Worm (Caenorhabditis elegans) whole organism, late embryonic: Measurements from ENCODE around the gene npr-36.

ENCODE experiments used
- C08G9.2 ChIP-seq: sonication (generic microtip); optimal IDR thresholded peaks from 2 replicates; lab custom pipeline; 2016; ENCODE audit warnings: mild to moderate bottlenecking, missing genetic modification characterization, moderate library complexity, missing compliant biosample characterization
- C38D4.7 ChIP-seq: fragments of 200-800 bp; sonication (Bioruptor generic); optimal IDR thresholded peaks from 2 replicates; lab custom pipeline; 2018; ENCODE audit warnings: mild to moderate bottlenecking, missing genetic modification characterization, moderate library complexity, missing compliant biosample characterization
- F13H6.1 ChIP-seq: sonication (generic microtip); optimal IDR thresholded peaks from 2 replicates; lab custom pipeline; 2016; ENCODE audit warnings: missing genetic modification characterization, missing compliant biosample characterization
- K09A11.1 ChIP-seq: sonication (generic microtip); optimal IDR thresholded peaks from 2 replicates; lab custom pipeline; 2017; ENCODE audit warnings: antibody characterized with exemption, mild to moderate bottlenecking, missing genetic modification characterization, missing compliant biosample characterization; ENCODE audit not compliant: insufficient read depth
- T23F11.4 ChIP-seq: fragments of 200-800 bp; sonication (Bioruptor generic); optimal IDR thresholded peaks from 2 replicates; lab custom pipeline; 2018; ENCODE audit warnings: mild to moderate bottlenecking, missing genetic modification characterization, missing compliant biosample characterization
- ahr-1 ChIP-seq: sonication (generic microtip); optimal IDR thresholded peaks from 2 replicates; lab custom pipeline; 2016; ENCODE audit warnings: missing genetic modification characterization, missing compliant biosample characterization
- ceh-19 ChIP-seq: fragments of 200-800 bp; sonication (Bioruptor generic); optimal IDR thresholded peaks from 2 replicates; lab custom pipeline; 2018; ENCODE audit warnings: mild to moderate bottlenecking, missing genetic modification characterization, missing compliant biosample characterization
- ceh-2 ChIP-seq: sonication (generic microtip); optimal IDR thresholded peaks from 2 replicates; lab custom pipeline; 2016; ENCODE audit warnings: missing genotype, missing genetic modification characterization, missing compliant biosample characterization
- ceh-22 ChIP-seq: sonication (generic microtip); optimal IDR thresholded peaks from 2 replicates; lab custom pipeline; 2017; ENCODE audit warnings: missing biosample characterization, missing genetic modification characterization
- ceh-24 ChIP-seq: sonication (generic microtip); optimal IDR thresholded peaks from 2 replicates; lab custom pipeline; 2016; ENCODE audit warnings: mild to moderate bottlenecking, missing genetic modification characterization, missing compliant biosample characterization
- ceh-30 ChIP-seq: fragments of 150-350 bp; optimal IDR thresholded peaks from 2 replicates; lab custom pipeline; 2014; ENCODE audit warnings: missing biosample characterization, missing genetic modification characterization
- ceh-34 ChIP-seq: sonication (generic microtip); optimal IDR thresholded peaks from 2 replicates; lab custom pipeline; 2016; ENCODE audit warnings: mild to moderate bottlenecking, missing genetic modification characterization, missing compliant biosample characterization
- ceh-45 ChIP-seq: fragments of 200-800 bp; sonication (Bioruptor generic); IDR thresholded peaks from 2 replicates; pipeline ENCODE4 v1.3.6; 2022; ENCODE audit warnings: missing genetic modification reagents, missing genetic modification characterization, missing compliant biosample characterization
- ceh-9 ChIP-seq: sonication (generic microtip); optimal IDR thresholded peaks from 2 replicates; lab custom pipeline; 2016; ENCODE audit warnings: mild to moderate bottlenecking, missing genetic modification characterization, inconsistent platforms, missing compliant biosample characterization
- dmd-4 ChIP-seq: sonication (generic microtip); optimal IDR thresholded peaks from 2 replicates; lab custom pipeline; 2016; ENCODE audit warnings: borderline replicate concordance, missing genetic modification characterization, missing compliant biosample characterization
- dve-1 ChIP-seq: sonication (generic microtip); optimal IDR thresholded peaks from 2 replicates; lab custom pipeline; 2017; ENCODE audit warnings: antibody characterized with exemption, mild to moderate bottlenecking, missing genetic modification characterization, missing compliant biosample characterization
- elt-2 ChIP-seq: sonication (generic microtip); optimal IDR thresholded peaks from 2 replicates; lab custom pipeline; 2016; ENCODE audit warnings: missing genetic modification reagents, missing genetic modification characterization, missing compliant biosample characterization
- elt-4 ChIP-seq: sonication (generic microtip); optimal IDR thresholded peaks from 2 replicates; lab custom pipeline; 2016; ENCODE audit warnings: missing genetic modification characterization, missing compliant biosample characterization
- ets-4 ChIP-seq: sonication (generic microtip); optimal IDR thresholded peaks from 2 replicates; lab custom pipeline; 2016; ENCODE audit warnings: missing genetic modification characterization, missing compliant biosample characterization
- fkh-10 ChIP-seq: fragments of 150-350 bp; optimal IDR thresholded peaks from 2 replicates; lab custom pipeline; 2014; ENCODE audit warnings: missing biosample characterization, missing genetic modification reagents, missing genetic modification characterization
- fkh-6 ChIP-seq: sonication (generic microtip); optimal IDR thresholded peaks from 2 replicates; lab custom pipeline; 2016; ENCODE audit warnings: missing genetic modification characterization, missing compliant biosample characterization
- hlh-13 ChIP-seq: fragments of 200-800 bp; sonication (Bioruptor generic); optimal IDR thresholded peaks from 2 replicates; lab custom pipeline; 2018; ENCODE audit warnings: mild to moderate bottlenecking, missing genetic modification characterization, missing compliant biosample characterization
- hlh-15 ChIP-seq: sonication (generic microtip); optimal IDR thresholded peaks from 2 replicates; lab custom pipeline; 2016; ENCODE audit warnings: missing genetic modification characterization, missing compliant biosample characterization
- hlh-8 ChIP-seq: sonication (generic microtip); optimal IDR thresholded peaks from 2 replicates; lab custom pipeline; 2016; ENCODE audit warnings: missing genotype, missing genetic modification characterization, missing compliant biosample characterization
- lim-6 ChIP-seq: sonication (generic microtip); optimal IDR thresholded peaks from 2 replicates; lab custom pipeline; 2016; ENCODE audit warnings: missing genetic modification characterization, missing compliant biosample characterization
- madf-2 ChIP-seq: sonication (generic microtip); optimal IDR thresholded peaks from 2 replicates; lab custom pipeline; 2017; ENCODE audit warnings: missing genetic modification characterization, missing compliant biosample characterization
- mec-3 ChIP-seq: sonication (generic microtip); optimal IDR thresholded peaks from 2 replicates; lab custom pipeline; 2016; ENCODE audit warnings: borderline replicate concordance, missing genetic modification characterization, missing compliant biosample characterization
- nhr-232 ChIP-seq: sonication (generic microtip); optimal IDR thresholded peaks from 2 replicates; lab custom pipeline; 2016; ENCODE audit warnings: missing genetic modification characterization, missing compliant biosample characterization
- npax-4 ChIP-seq: sonication (generic microtip); optimal IDR thresholded peaks from 2 replicates; lab custom pipeline; 2016; ENCODE audit warnings: missing genetic modification characterization, missing compliant biosample characterization
- odd-2 ChIP-seq: sonication (generic microtip); optimal IDR thresholded peaks from 2 replicates; lab custom pipeline; 2017; ENCODE audit warnings: antibody characterized with exemption, mild to moderate bottlenecking, missing genetic modification characterization, missing compliant biosample characterization
- pag-3 ChIP-seq: sonication (generic microtip); optimal IDR thresholded peaks from 2 replicates; lab custom pipeline; 2016; ENCODE audit warnings: missing compliant biosample characterization, missing genetic modification characterization, borderline replicate concordance
- pax-1 ChIP-seq: fragments of 150-350 bp; optimal IDR thresholded peaks from 2 replicates; lab custom pipeline; 2014; ENCODE audit warnings: missing biosample characterization, missing genetic modification characterization
- pqm-1 ChIP-seq: sonication (generic microtip); optimal IDR thresholded peaks from 2 replicates; lab custom pipeline; 2016; ENCODE audit warnings: missing genetic modification characterization, missing compliant biosample characterization
- pros-1 ChIP-seq: fragments of 150-350 bp; optimal IDR thresholded peaks from 2 replicates; lab custom pipeline; 2014; ENCODE audit warnings: missing biosample characterization, missing genetic modification reagents, missing genetic modification characterization
- ref-2 ChIP-seq: sonication (generic microtip); optimal IDR thresholded peaks from 2 replicates; lab custom pipeline; 2016; ENCODE audit warnings: missing genetic modification characterization, missing compliant biosample characterization
- rnt-1 ChIP-seq: sonication (generic microtip); optimal IDR thresholded peaks from 2 replicates; lab custom pipeline; 2016; ENCODE audit warnings: missing genetic modification characterization, missing compliant biosample characterization
- sdc-2 ChIP-seq: sonication (generic microtip); optimal IDR thresholded peaks from 2 replicates; lab custom pipeline; 2016; ENCODE audit warnings: missing genotype, missing genetic modification characterization, missing compliant biosample characterization
- sox-2 ChIP-seq: fragments of 200-800 bp; sonication (Bioruptor generic); IDR thresholded peaks from 2 replicates; pipeline ENCODE4 v1.3.6; 2022; ENCODE audit warnings: missing genetic modification reagents, missing genetic modification characterization, missing compliant biosample characterization
- sox-4 ChIP-seq: sonication (generic microtip); optimal IDR thresholded peaks from 2 replicates; lab custom pipeline; 2017; ENCODE audit warnings: mild to moderate bottlenecking, missing genetic modification characterization, inconsistent platforms, missing compliant biosample characterization
- syd-9 ChIP-seq: sonication (generic microtip); optimal IDR thresholded peaks from 2 replicates; lab custom pipeline; 2016; ENCODE audit warnings: mild to moderate bottlenecking, missing genetic modification characterization, moderate library complexity, missing compliant biosample characterization
- tbx-2 ChIP-seq: sonication (generic microtip); optimal IDR thresholded peaks from 2 replicates; lab custom pipeline; 2016; ENCODE audit warnings: missing genetic modification characterization, missing compliant biosample characterization
- unc-3 ChIP-seq, 2 experiments: fragments of 200-800 bp in 1 of 2; sonication (Bioruptor generic) in 1 of 2; sonication (generic microtip) in 1 of 2; conservative IDR thresholded peaks in 1 of 2; optimal IDR thresholded peaks in 1 of 2; 2 replicates each; pipeline versions ENCODE4 v1.3.6 to Lab custom; 2016 to 2022; ENCODE audit warnings: missing compliant biosample characterization in 2 of 2, missing genetic modification characterization in 2 of 2, missing genetic modification reagents in 1 of 2
- unc-55 ChIP-seq: sonication (generic microtip); optimal IDR thresholded peaks from 2 replicates; lab custom pipeline; 2017; ENCODE audit warnings: missing biosample characterization, missing genetic modification reagents, missing genetic modification characterization
- zip-5 ChIP-seq: sonication (generic microtip); optimal IDR thresholded peaks from 2 replicates; lab custom pipeline; 2016; ENCODE audit warnings: missing genetic modification characterization, missing compliant biosample characterization
- ztf-16 ChIP-seq: sonication (generic microtip); optimal IDR thresholded peaks from 2 replicates; lab custom pipeline; 2017; ENCODE audit warnings: missing genetic modification characterization, missing compliant biosample characterization

The npr-36 gene

DNA sequence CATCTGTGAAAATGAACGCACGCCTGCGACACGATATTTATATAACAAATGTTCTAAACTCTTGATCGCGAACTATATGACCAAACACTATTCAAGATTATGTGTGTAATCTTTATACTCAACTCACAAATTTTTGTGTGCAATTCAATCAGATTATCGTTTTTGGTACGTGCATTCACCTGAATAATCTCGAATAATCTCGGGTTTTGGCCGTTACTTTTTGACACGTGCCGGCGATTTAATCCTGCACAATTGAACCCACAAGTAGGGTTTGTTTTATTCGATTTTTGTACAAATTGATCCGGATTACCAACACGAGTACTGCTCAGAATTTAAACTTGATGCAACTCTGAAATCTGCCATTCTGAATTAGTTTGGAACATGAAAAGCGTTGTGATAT, 36.9 kb downstream of the npr-36 start, which contains the start of the genes vap-1 and F11C7.2:
TSS of gene vap-1 (minus strand) at position 101 of the 400 bp plus-strand sequence.
TSS of gene F11C7.2 (plus strand) at position 359 of the 400 bp plus-strand sequence.
- TF ChIP-seq ceh-45 (GFP tag; lab: Robert Waterston, UW) (no peak), K09A11.1 (tag; lab: Kevin White, UChicago) (no peak), mec-3 (tag; lab: Kevin White, UChicago) (no peak), ceh-30 (no peak), ahr-1 (tag; lab: Kevin White, UChicago) (no peak), rnt-1 (tag; lab: Kevin White, UChicago) (no peak), C08G9.2 (tag; lab: Kevin White, UChicago) (no peak), pag-3 (no peak), pax-1 (tag; lab: Kevin White, UChicago) (no peak), F13H6.1 (tag; lab: Kevin White, UChicago) (no peak), ceh-24 (tag; lab: Kevin White, UChicago) (no peak), hlh-13 (GFP tag; lab: Kevin White, UChicago) (no peak), ets-4 (tag; lab: Kevin White, UChicago) (no peak), pqm-1 (no peak), zip-5 (tag; lab: Kevin White, UChicago) (no peak), fkh-10 (GFP tag; lab: Kevin White, UChicago) (no peak)

DNA sequence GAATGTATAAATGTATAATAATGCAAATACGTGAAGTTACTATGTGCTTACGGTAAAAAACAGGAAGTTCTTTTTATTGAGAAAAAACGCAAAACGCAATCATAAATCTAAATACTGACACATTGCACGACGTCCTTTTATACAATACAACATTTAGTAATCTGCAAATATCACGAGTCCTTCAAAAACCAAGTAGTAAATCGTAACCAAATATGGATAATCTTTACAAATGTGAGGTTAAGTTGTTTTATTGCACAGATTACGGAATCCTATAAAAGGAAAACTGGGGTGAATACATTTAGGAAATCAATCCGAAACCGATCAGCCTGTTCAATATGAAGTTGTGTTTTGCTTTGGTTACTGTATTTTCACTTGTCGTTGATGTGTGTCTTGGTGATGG, 38.7 kb downstream of the npr-36 start, which contains the start of gene F11C7.7:
TSS of gene F11C7.7 (plus strand) at position 301 of the 400 bp plus-strand sequence.
- TF ChIP-seq ceh-2 (tag; lab: Kevin White, UChicago) (no peak), tbx-2 (no peak), fkh-10 (GFP tag; lab: Kevin White, UChicago) (no peak), elt-4 (tag; lab: Kevin White, UChicago) (no peak), madf-2 (tag; lab: Kevin White, UChicago) (no peak), sdc-2 (no peak), hlh-15 (tag; lab: Kevin White, UChicago) (no peak), hlh-8 (tag; lab: Kevin White, UChicago) (no peak), ceh-34 (no peak), pros-1 (tag; lab: Kevin White, UChicago) (no peak)

DNA sequence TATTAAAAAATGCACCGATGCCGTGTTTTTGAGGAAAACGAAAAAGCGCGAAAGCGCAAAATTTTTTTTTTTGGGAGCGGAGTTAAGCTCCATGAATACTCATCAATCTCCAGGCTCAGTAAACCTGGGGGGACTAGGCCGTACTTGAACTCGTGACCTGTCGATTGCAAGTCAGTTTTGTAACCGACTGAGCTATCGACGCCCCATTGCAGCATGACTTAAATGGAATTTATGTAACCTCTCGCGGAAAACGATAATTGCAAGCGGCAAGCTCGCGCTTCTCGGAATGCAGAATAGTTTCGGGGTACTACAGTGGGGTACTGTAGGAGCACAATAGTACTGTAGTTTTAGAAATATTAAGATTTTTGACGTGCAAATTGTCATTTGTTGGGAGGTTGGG, 40.9 kb downstream of the npr-36 start:
- TF ChIP-seq odd-2 = no peak
- no peak for TF ChIP-seq ref-2 (tag; lab: Kevin White, UChicago)
- TF ChIP-seq syd-9 (tag; lab: Kevin White, UChicago) = no peak
- TF ChIP-seq ztf-16 (tag; lab: Kevin White, UChicago) = no peak
- no peak for TF ChIP-seq pqm-1
- no peak for TF ChIP-seq ceh-22
- TF ChIP-seq fkh-6 = no peak
- TF ChIP-seq lim-6 (tag; lab: Kevin White, UChicago) = no peak
- TF ChIP-seq ceh-34 = no peak
- TF ChIP-seq pax-1 (tag; lab: Kevin White, UChicago) = no peak
- TF ChIP-seq sox-4 = no peak
- TF ChIP-seq npax-4 = no peak
- no peak for TF ChIP-seq sdc-2
- TF ChIP-seq C38D4.7 (GFP tag; lab: Kevin White, UChicago) = no peak
- TF ChIP-seq dmd-4 (tag; lab: Kevin White, UChicago) = no peak
- no peak for TF ChIP-seq T23F11.4
- TF ChIP-seq elt-2 = no peak

DNA sequence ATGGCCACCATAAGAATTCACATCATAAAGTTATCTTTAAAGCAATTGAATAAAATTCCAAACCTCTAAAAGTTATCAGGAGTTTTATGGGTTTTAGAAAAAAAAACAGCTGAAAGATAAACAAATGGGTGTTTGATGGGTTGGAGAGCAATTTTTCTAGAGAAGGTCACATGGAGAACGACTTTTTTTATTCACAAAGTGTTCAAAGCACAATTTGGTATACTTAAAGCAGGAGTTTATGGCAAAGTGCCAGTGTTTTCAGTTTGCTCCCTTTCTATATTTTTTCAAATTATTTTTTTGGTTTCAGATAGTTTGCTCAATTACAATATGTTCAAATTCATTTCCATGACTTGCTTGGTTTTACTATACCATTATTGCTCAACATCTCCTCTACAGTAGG, 41.7 kb downstream of the npr-36 start, which contains the start of gene F11C7.6:
TSS of gene F11C7.6 (plus strand) at position 301 of the 400 bp plus-strand sequence.
- TF ChIP-seq nhr-232 (tag; lab: Kevin White, UChicago) = no peak
- TF ChIP-seq ceh-19 (GFP tag; lab: Kevin White, UChicago) = no peak
- TF ChIP-seq ceh-9 (tag; lab: Kevin White, UChicago) = no peak
- TF ChIP-seq ceh-2 (tag; lab: Kevin White, UChicago) = no peak
- no peak for TF ChIP-seq T23F11.4
- TF ChIP-seq unc-55 (GFP tag; lab: Kevin White, UChicago) = no peak
- TF ChIP-seq K09A11.1 (tag; lab: Kevin White, UChicago) = no peak
- TF ChIP-seq odd-2 = no peak
- no peak for TF ChIP-seq lim-6 (tag; lab: Kevin White, UChicago)
- TF ChIP-seq dve-1 (tag; lab: Kevin White, UChicago) = no peak
- TF ChIP-seq syd-9 (tag; lab: Kevin White, UChicago) = no peak
- TF ChIP-seq sox-2 (GFP tag; lab: Robert Waterston, UW) = no peak
- TF ChIP-seq unc-3 (GFP tag; conservative IDR thresholded peaks at IDR 0.05; lab: Robert Waterston, UW) = no peak
- no peak for TF ChIP-seq unc-3 (tag; optimal IDR thresholded peaks at IDR 0.05; lab: Kevin White, UChicago)
- TF ChIP-seq, all 69 proteins: peak for 0
